Worm (Caenorhabditis elegans) whole organism, dauer: ENCODE results near the gene B0244.5.

Experiments used
- unc-62 ChIP-seq: sonication (generic microtip); optimal IDR thresholded peaks from 2 replicates; lab custom pipeline; 2017; ENCODE audit warnings: missing biosample characterization, missing genetic modification reagents, missing genetic modification characterization

B0244.5 gene

DNA sequence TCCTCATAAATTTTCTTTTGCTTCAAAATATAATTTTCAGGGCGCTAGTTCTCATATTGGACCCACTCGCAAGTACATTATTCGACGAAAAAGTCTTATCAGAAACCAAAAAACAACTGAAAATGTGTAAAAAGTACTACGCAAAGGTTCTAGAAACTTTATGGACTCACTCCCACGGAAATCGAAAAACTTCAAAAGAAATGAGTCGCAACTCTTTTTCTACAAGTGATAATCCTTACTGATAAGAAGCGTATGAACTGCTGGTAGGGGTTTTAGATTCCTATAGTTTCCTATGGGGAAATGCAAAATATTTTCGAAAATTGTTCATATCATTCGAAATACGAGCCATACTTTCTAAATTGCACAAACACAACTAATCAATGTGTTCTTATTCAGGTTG, at the start of gene B0244.5:
Gene B0244.5, plus strand, starts transcription at position 301 of the 400 bp plus-strand sequence.
- no peak for TF ChIP-seq unc-62 (GFP tag; lab: Kevin White, UChicago)

- TF ChIP-seq unc-62 (GFP tag; lab: Kevin White, UChicago) = no peak
These were observed 47.4 kb upstream of the B0244.5 start, which contains the start of gene B0336.7 for ce11 chrIII:5697266-5697665. B0336.7 (minus strand) TSS chrIII:5697366.

ce11 chrIII:5697963-5698730, 46.5 kb upstream of the B0244.5 start, which contains the start of the genes lgg-3 and rgs-5:
lgg-3 (minus strand) TSS chrIII:5698013.
rgs-5 (plus strand) TSS chrIII:5698555.
- no peak for TF ChIP-seq unc-62 (GFP tag; lab: Kevin White, UChicago)

DNA sequence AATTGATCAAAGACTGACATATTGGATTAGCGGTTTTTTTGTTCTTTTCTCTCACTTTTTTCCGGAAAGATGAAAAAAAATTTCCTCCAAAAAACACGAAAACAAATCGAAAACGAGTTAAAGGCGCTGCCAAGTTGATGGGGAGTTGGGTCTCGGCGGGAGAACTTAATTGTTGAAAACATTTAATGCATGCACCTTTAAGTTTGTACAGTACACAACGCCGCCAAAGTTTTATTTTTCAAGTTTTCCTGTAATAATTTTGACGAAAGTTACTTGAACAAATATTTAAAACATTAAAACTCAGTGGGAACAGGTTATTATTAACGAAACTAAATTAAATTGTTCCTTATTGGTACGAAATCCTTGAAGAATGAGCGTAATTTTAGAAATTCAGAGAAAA, 43.2 kb upstream of the B0244.5 start:
- no peak for TF ChIP-seq unc-62 (GFP tag; lab: Kevin White, UChicago)

- TF ChIP-seq unc-62 (GFP tag; lab: Kevin White, UChicago) = no peak
These were observed 39.3 kb upstream of the B0244.5 start, which contains the start of gene swp-1 for ce11 chrIII:5705228-5705888. swp-1 (minus strand) TSS chrIII:5705525.

DNA sequence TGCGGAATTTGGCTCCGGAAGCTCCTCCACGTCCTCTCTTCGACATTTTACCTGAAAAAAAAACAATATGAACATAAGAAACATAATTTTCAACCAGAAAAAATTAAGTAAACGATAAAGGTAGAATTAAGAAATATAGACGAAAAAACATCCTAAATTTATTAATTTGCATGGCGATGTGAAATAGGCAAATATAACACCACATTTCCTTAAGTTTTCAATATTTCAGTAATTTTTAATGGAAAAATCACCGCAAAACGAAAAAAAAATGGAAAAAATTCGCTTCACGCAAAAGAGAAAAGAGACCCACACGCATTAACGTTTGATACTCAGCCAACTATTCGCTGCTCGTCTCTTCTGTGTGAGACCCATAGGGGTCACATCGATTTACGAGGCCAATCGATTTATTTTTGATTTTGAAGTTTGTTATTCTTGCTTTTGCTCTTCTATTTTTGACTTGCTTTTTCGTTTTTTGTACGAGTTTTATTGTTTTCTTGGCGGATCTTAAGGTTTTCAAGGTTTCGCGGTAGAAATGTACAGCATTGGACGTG, 38.5 kb upstream of the B0244.5 start, which contains the start of gene rpl-23:
Gene rpl-23, minus strand, starts transcription at position 51 of the 551 bp plus-strand sequence.
- no peak for TF ChIP-seq unc-62 (GFP tag; lab: Kevin White, UChicago)

ce11 chrIII:5707546-5707945, 37.1 kb upstream of the B0244.5 start:
- TF ChIP-seq unc-62 (GFP tag; lab: Kevin White, UChicago) = no peak

DNA sequence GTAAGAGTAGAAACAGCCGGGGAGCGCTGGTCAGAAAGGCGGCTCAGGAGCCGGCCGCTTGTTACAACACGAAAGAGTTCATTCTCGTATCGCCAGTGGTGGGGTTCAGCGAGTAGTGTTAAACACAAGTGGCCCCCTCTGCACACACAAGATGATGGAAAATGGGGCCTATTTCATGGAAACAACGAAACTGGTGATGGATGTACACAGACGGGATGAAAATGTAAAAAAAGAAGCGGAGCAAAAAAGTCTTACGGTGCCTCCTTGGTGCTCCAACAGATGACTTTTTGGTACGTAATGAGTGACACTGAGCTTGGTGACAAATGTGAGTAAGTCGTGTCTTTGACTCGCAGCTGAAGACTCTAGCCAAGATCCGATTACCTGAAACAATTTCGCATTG, 36.7 kb upstream of the B0244.5 start:
- no peak for TF ChIP-seq unc-62 (GFP tag; lab: Kevin White, UChicago)

- no peak for TF ChIP-seq unc-62 (GFP tag; lab: Kevin White, UChicago)
These were observed 35.5 kb upstream of the B0244.5 start, which contains the start of gene hpo-28 for ce11 chrIII:5709224-5709623. hpo-28 (minus strand) TSS chrIII:5709324.

DNA sequence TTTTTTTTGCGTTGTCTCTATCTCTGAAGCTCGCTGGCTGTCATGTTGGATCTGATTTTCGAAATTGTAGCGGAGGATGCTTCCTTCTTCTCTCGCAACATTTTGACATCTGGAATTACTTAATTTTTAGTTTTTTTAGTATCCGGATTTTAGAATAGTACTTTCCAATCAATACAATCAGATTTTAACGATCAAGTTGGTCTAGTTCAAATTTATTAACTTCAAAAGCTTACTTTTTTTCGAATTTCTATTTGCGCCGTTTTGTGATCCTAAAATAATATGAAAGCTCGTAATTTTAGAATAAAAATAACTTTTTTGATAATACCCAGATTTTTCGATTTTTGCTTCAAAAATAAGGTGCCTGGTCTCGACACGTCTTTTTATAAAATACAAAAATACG, 34.6 kb upstream of the B0244.5 start, which contains the start of gene B0336.12:
Gene B0336.12, minus strand, starts transcription at position 101 of the 400 bp plus-strand sequence.
- no peak for TF ChIP-seq unc-62 (GFP tag; lab: Kevin White, UChicago)

DNA sequence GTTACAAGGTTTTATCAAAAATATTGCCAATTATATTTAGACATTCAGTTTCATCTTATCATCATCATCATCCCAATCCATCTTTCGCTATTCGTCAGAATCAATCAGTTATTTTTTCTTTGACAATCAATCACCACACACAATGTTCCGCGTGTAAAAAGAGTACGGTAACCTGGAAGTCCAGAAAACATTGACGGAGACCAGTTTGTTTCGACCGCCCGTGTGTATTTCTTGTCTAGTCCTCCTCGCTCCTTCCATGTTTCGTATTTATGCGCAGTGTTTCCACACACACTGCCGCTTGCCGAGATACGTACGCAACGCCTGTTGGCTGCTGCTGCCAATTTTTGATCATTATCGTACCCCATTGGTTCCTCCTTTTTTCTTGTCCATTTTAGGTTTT, 34.0 kb upstream of the B0244.5 start:
- TF ChIP-seq unc-62 (GFP tag; lab: Kevin White, UChicago) = no peak

ce11 chrIII:5711242-5711641, 33.4 kb upstream of the B0244.5 start, which contains the start of gene rbm-26:
rbm-26 (plus strand) TSS chrIII:5711542.
- no peak for TF ChIP-seq unc-62 (GFP tag; lab: Kevin White, UChicago)

- TF ChIP-seq unc-62 (GFP tag; lab: Kevin White, UChicago) = no peak
These were observed 32.6 kb upstream of the B0244.5 start for ce11 chrIII:5711881-5712643.

DNA sequence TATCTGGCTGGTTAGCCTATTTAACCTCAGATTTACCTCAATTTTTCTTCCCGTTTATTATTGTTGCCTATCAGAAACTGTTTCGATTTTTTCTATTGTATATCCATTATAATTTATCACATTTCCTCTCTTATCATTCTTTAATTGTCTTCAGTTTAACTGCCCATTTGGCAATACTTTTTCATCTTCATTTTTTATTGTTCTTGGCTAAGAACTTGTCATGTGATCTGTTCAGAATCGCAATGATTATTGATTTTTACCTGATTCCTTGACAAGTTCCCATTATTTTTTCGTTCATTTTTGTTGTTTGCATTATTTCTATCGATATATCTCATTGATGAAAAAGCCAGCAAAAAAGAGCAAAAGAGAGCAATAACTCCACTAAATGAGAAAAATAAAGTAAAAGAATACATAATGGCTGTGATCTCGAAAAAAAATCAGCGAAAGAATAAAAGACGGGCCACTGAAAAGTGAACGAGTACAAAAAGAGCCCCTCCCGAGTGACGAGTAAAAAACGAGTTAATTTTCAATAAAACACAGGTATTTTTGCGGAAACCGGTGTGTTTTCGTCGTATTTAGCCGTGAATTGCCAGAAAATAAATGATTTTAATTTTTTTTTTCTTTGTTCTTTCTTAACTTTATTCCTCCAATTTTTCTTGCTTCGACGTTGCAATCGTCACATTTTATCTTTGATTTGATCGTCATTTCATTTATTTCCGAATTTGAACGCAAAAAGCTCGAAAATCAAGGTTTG, 30.3 kb upstream of the B0244.5 start, which contains the start of gene arf-1:
Gene arf-1, plus strand, starts transcription at position 657 of the 754 bp plus-strand sequence.
- TF ChIP-seq unc-62 (GFP tag; lab: Kevin White, UChicago) = no peak
